Worm (Caenorhabditis elegans): ENCODE results near the gene srh-8.

The srh-8 gene

DNA sequence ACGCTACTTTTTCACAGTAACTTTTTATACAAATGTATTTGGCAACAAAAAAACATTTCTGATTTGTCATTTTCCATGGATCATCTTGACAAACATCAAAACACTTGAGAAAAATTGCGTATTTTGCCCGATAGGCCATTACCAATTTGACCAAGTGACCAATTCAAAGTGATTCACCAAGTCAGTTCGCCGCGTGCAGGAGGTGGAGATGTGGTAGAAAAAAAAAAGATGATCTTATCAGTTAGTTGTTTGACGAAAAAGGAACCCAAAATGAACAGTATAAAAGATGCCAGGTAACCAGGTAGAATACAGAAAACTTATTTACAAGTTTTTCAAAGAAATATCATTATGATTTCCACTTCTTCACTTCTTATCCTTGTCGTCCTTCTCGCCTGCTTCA lies 16.2 kb upstream of the srh-8 start, which contains the start of gene nlp-27:
TSS of gene nlp-27 (plus strand) at position 309 of the 400 bp plus-strand sequence.
- TF ChIP-seq nhr-90 (tag; optimal IDR thresholded peaks at IDR 0.05; ENCODE audit: poor library complexity) = peak; percentile 9
- peak in 2 of 6 experiments; percentile 16 to 42 for TF ChIP-seq elt-3 (tag; optimal IDR thresholded peaks at IDR 0.05)
- peak; percentile 4 for TF ChIP-seq nhr-71 (tag; optimal IDR thresholded peaks at IDR 0.05)
- TF ChIP-seq sup-37 (GFP tag; optimal IDR thresholded peaks at IDR 0.05) = no peak
- no peak for TF ChIP-seq ceh-88 (GFP tag; IDR thresholded peaks at IDR 0.05)
- no peak for TF ChIP-seq aly-2 (tag; optimal IDR thresholded peaks at IDR 0.05)
- TF ChIP-seq efl-1 (optimal IDR thresholded peaks at IDR 0.05) = no peak
- TF ChIP-seq efl-1 (GFP tag; optimal IDR thresholded peaks at IDR 0.05 in 1 of 2) = peak in 1 of 2 experiments; percentile 49
- peak; percentile 27 for TF ChIP-seq nhr-20 (tag; optimal IDR thresholded peaks at IDR 0.05)
- peak; percentile 83 for TF ChIP-seq nhr-85 (tag)
- no peak for TF ChIP-seq unc-86 (tag; optimal IDR thresholded peaks at IDR 0.05)
- TF ChIP-seq lin-14 (GFP tag; optimal IDR thresholded peaks at IDR 0.05) = peak; percentile 18
- peak; percentile 36 for TF ChIP-seq blmp-1 (tag; optimal IDR thresholded peaks at IDR 0.05)

DNA sequence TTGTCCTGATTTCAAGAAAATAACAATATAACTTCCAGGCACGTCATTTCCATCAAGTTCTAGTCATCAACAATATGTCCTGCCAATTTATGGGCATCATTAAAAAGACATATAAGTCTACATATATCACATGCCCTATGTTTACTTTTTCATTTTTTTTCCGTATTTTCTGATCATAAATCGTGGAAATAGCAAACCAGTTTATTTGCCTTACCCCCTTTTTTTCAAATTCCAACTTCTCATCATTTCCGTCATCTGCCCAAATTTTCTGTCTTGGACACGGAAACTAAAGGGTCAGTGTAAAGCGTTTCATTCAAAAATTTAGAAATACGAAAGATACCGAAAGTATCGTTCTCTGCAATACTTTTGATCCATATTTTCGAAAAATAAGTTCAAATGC lies 13.0 kb upstream of the srh-8 start:
- TF ChIP-seq nhr-20 (tag; optimal IDR thresholded peaks at IDR 0.05) = peak; percentile 56
- TF ChIP-seq skn-1 (tag; optimal IDR thresholded peaks at IDR 0.05) = no peak
- TF ChIP-seq tbx-2 (tag; optimal IDR thresholded peaks at IDR 0.05) = peak; percentile 21
- TF ChIP-seq efl-1 (optimal IDR thresholded peaks at IDR 0.05) = no peak
- peak in 1 of 2 experiments; percentile 56 for TF ChIP-seq efl-1 (GFP tag; optimal IDR thresholded peaks at IDR 0.05 in 1 of 2)
- no peak for TF ChIP-seq vab-15 (tag; optimal IDR thresholded peaks at IDR 0.05)
- no peak for TF ChIP-seq egl-13 (tag; optimal IDR thresholded peaks at IDR 0.05)
- TF ChIP-seq mdl-1 (tag; optimal IDR thresholded peaks at IDR 0.05) = no peak
- peak; percentile 2 for TF ChIP-seq nhr-90 (tag; optimal IDR thresholded peaks at IDR 0.05; ENCODE audit: poor library complexity)
- TF ChIP-seq hlh-17 (GFP tag; optimal IDR thresholded peaks at IDR 0.05; ENCODE audit: borderline replicate concordance) = no peak
- peak; percentile 47 for TF ChIP-seq nhr-71 (tag; optimal IDR thresholded peaks at IDR 0.05)
- peak; percentile 58 for TF ChIP-seq grh-1 (GFP tag; IDR thresholded peaks at IDR 0.05)
- TF ChIP-seq nhr-85 (tag) = peak; percentile 86
- peak in 1 of 6 experiments; percentile 37 for TF ChIP-seq elt-3 (tag; optimal IDR thresholded peaks at IDR 0.05)
- TF ChIP-seq jun-1 (tag; optimal IDR thresholded peaks at IDR 0.05) = no peak
- peak in 1 of 2 experiments; percentile 48 for TF ChIP-seq lin-35 (GFP tag; optimal IDR thresholded peaks at IDR 0.05)

DNA sequence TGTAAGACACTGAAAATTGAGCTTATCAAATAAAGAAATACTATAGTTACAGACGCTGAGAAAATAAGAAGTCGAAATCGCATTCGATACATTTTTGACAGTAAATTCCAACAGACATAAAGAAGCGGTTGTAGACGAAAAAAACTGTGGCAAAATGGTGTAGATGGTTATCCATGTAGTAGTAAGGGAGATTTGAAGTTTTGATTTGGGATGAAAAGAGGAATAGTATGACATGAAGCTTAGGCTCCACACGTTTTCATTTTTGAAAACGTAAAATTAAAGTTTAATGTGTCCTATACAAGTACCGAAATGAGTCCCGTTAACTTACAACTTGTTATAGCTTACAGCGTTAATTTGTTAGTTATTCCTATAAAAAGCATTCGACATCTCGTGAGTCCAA lies 11.3 kb upstream of the srh-8 start, which contains the start of gene K09D9.9:
TSS of gene K09D9.9 (minus strand) at position 101 of the 400 bp plus-strand sequence.
- TF ChIP-seq swsn-7 (tag; optimal IDR thresholded peaks at IDR 0.05) (no peak), efl-1 (optimal IDR thresholded peaks at IDR 0.05) (no peak), efl-1 (GFP tag; optimal IDR thresholded peaks at IDR 0.05 in 1 of 2) (peak in 1 of 2 experiments; percentile 87)

DNA sequence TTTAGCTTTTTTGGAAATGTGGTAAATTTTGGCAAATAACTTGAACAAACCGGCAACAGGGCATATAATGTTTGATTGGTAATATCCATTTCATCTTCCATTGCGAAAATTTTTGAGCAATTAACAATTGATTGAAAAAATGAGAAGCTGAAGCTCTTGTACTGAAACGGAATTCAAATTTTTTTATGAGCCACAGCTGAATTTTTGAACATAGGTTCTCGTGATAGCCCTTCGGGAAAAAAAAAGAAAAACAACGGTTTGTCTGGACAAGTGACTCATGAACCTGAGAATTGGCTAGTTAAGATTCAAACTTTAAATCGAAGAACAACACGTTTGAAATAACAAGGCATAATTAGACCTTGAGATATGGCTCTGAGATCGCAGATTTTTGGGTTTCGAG lies 9.5 kb upstream of the srh-8 start, which contains the start of gene srx-62:
TSS of gene srx-62 (minus strand) at position 101 of the 400 bp plus-strand sequence.
- no peak for TF ChIP-seq unc-86 (tag; optimal IDR thresholded peaks at IDR 0.05)
- no peak for TF ChIP-seq mdl-1 (tag; optimal IDR thresholded peaks at IDR 0.05)
- no peak for TF ChIP-seq lin-35 (GFP tag; optimal IDR thresholded peaks at IDR 0.05)
- TF ChIP-seq irx-1 (tag; optimal IDR thresholded peaks at IDR 0.05) = no peak
- TF ChIP-seq pax-3 (tag; optimal IDR thresholded peaks at IDR 0.05) = no peak
- TF ChIP-seq Y116A8C.19 (tag; optimal IDR thresholded peaks at IDR 0.05; ENCODE audit: borderline replicate concordance) = no peak
- no peak for TF ChIP-seq xbp-1 (tag; optimal IDR thresholded peaks at IDR 0.05)
- no peak for TF ChIP-seq dpl-1 (GFP tag; optimal IDR thresholded peaks at IDR 0.05)
- TF ChIP-seq isw-1 (GFP tag; IDR thresholded peaks at IDR 0.05) = no peak
- TF ChIP-seq aha-1 (tag; optimal IDR thresholded peaks at IDR 0.05) = no peak
- TF ChIP-seq pag-3 (tag; optimal IDR thresholded peaks at IDR 0.05; ENCODE audit: borderline replicate concordance, insufficient read depth) = no peak
- TF ChIP-seq tlp-1 (tag; optimal IDR thresholded peaks at IDR 0.05) = no peak
- no peak for TF ChIP-seq nhr-19 (GFP tag; conservative IDR thresholded peaks at IDR 0.05)
- TF ChIP-seq nhr-77 (tag; optimal IDR thresholded peaks at IDR 0.05) = no peak
- no peak for TF ChIP-seq nhr-28 (tag; optimal IDR thresholded peaks at IDR 0.05)
- TF ChIP-seq aly-2 (tag; optimal IDR thresholded peaks at IDR 0.05) = no peak
- no peak for TF ChIP-seq swsn-7 (tag; optimal IDR thresholded peaks at IDR 0.05)
- no peak for TF ChIP-seq nhr-47 (tag; optimal IDR thresholded peaks at IDR 0.05)
- TF ChIP-seq blmp-1 (tag; optimal IDR thresholded peaks at IDR 0.05) = no peak
- no peak for TF ChIP-seq mef-2 (tag; optimal IDR thresholded peaks at IDR 0.05)

All from whole organism, L1 larva.